Fruit fly (Drosophila melanogaster) whole organism, embryonic: ENCODE measurements around the gene CG42329.

Experiments used
- Antp ChIP-seq: fragments of 200-800 bp; sonication (Bioruptor generic); optimal IDR thresholded peaks from 3 replicates; lab custom pipeline; 2016; ENCODE audit warnings: missing biosample characterization, missing genetic modification characterization
- Atf-2 ChIP-seq: fragments of 200-800 bp; sonication (Bioruptor generic); optimal IDR thresholded peaks from 2 replicates; lab custom pipeline; 2016; ENCODE audit warnings: missing biosample characterization, missing genetic modification characterization
- Atf3 ChIP-seq: fragments of 200-800 bp; sonication (Bioruptor generic); optimal IDR thresholded peaks from 3 replicates; lab custom pipeline; 2016; ENCODE audit warnings: missing biosample characterization, missing genetic modification characterization
- Atf6 ChIP-seq: fragments of 200-800 bp; sonication (Bioruptor generic); IDR thresholded peaks from 2 replicates; pipeline ENCODE4 v1.3.6; 2022; ENCODE audit warnings: missing biosample characterization, missing genetic modification characterization
- B-H1 ChIP-seq: fragments of 200-800 bp; sonication (Bioruptor generic); IDR thresholded peaks from 3 replicates; pipeline ENCODE4 v1.3.6; 2022; ENCODE audit warnings: missing biosample characterization, missing genetic modification characterization
- Bdp1 ChIP-seq: fragments of 200-800 bp; sonication (Bioruptor generic); optimal IDR thresholded peaks from 3 replicates; lab custom pipeline; 2016; ENCODE audit warnings: missing biosample characterization, missing genetic modification characterization
- CG10654 ChIP-seq: fragments of 200-800 bp; sonication (Bioruptor generic); optimal IDR thresholded peaks from 2 replicates; lab custom pipeline; 2016; ENCODE audit warnings: missing biosample characterization, missing genetic modification characterization
- CG11093 ChIP-seq: fragments of 200-800 bp; sonication (Bioruptor generic); IDR thresholded peaks from 3 replicates; pipeline ENCODE4 v1.3.6; 2022; ENCODE audit warnings: missing biosample characterization, missing genetic modification characterization
- CG11398 ChIP-seq: fragments of 200-800 bp; sonication (Bioruptor generic); optimal IDR thresholded peaks from 2 replicates; lab custom pipeline; 2016; ENCODE audit warnings: missing biosample characterization, missing genetic modification characterization
- CG11696 ChIP-seq: fragments of 200-800 bp; sonication (Bioruptor generic); IDR thresholded peaks from 2 replicates; pipeline ENCODE4 v1.3.6; 2022; ENCODE audit warnings: missing biosample characterization, missing genetic modification characterization
- CG12744 ChIP-seq: fragments of 200-800 bp; sonication (Bioruptor generic); optimal IDR thresholded peaks from 2 replicates; lab custom pipeline; 2016; ENCODE audit warnings: missing biosample characterization, missing genetic modification characterization
- CG13287 ChIP-seq: fragments of 200-800 bp; sonication (Bioruptor generic); IDR thresholded peaks from 2 replicates; pipeline ENCODE4 v1.3.6; 2022; ENCODE audit warnings: missing biosample characterization, missing genetic modification characterization; ENCODE audit not compliant: partially characterized antibody
- CG14050 ChIP-seq: fragments of 200-800 bp; sonication (Bioruptor generic); IDR thresholded peaks from 3 replicates; pipeline ENCODE4 v1.3.6; 2022; ENCODE audit warnings: missing biosample characterization, missing genetic modification characterization
- CG1529 ChIP-seq: fragments of 200-800 bp; sonication (Bioruptor generic); optimal IDR thresholded peaks from 3 replicates; lab custom pipeline; 2018; ENCODE audit warnings: missing biosample characterization, missing genetic modification characterization
- CG15696 ChIP-seq: fragments of 200-800 bp; sonication (Bioruptor generic); optimal IDR thresholded peaks from 2 replicates; lab custom pipeline; 2019; ENCODE audit warnings: missing biosample characterization, mild to moderate bottlenecking, missing genetic modification characterization, moderate library complexity
- CG1603 ChIP-seq: fragments of 200-800 bp; sonication (Bioruptor generic); optimal IDR thresholded peaks from 2 replicates; lab custom pipeline; 2019; ENCODE audit warnings: missing biosample characterization, mild to moderate bottlenecking, missing genetic modification characterization, moderate library complexity
- CG17802 ChIP-seq: fragments of 200-800 bp; sonication (Bioruptor generic); optimal IDR thresholded peaks from 2 replicates; lab custom pipeline; 2018; ENCODE audit warnings: missing biosample characterization, mild to moderate bottlenecking, missing genetic modification characterization, moderate library complexity
- CG17912 ChIP-seq: fragments of 200-800 bp; sonication (Bioruptor generic); optimal IDR thresholded peaks from 2 replicates; lab custom pipeline; 2018; ENCODE audit warnings: missing biosample characterization, mild to moderate bottlenecking, missing genetic modification characterization
- CG2875 ChIP-seq: fragments of 200-800 bp; sonication (Bioruptor generic); optimal IDR thresholded peaks from 2 replicates; lab custom pipeline; 2017; ENCODE audit warnings: missing biosample characterization, mild to moderate bottlenecking, missing genetic modification characterization, missing genetic modification reagents
- CG31365 ChIP-seq: fragments of 200-800 bp; sonication (Bioruptor generic); optimal IDR thresholded peaks from 2 replicates; lab custom pipeline; 2018; ENCODE audit warnings: missing biosample characterization, mild to moderate bottlenecking, missing genetic modification characterization
- CG31441 ChIP-seq: fragments of 200-800 bp; sonication (Bioruptor generic); IDR thresholded peaks from 2 replicates; pipeline ENCODE4 v1.3.6; 2022; ENCODE audit warnings: missing biosample characterization, missing genetic modification characterization
- CG34422 ChIP-seq: fragments of 200-800 bp; sonication (Bioruptor generic); IDR thresholded peaks from 3 replicates; pipeline ENCODE4 v1.3.6; 2022; ENCODE audit warnings: missing biosample characterization, missing genetic modification characterization
- CG3995 ChIP-seq: fragments of 200-800 bp; sonication (Bioruptor generic); optimal IDR thresholded peaks from 3 replicates; lab custom pipeline; 2016; ENCODE audit warnings: missing biosample characterization, missing genetic modification characterization
- CG4282 ChIP-seq: fragments of 200-800 bp; sonication (Bioruptor generic); optimal IDR thresholded peaks from 2 replicates; lab custom pipeline; 2016; ENCODE audit warnings: missing biosample characterization, missing genetic modification characterization
- CG4617 ChIP-seq: fragments of 200-800 bp; sonication (Bioruptor generic); optimal IDR thresholded peaks from 3 replicates; lab custom pipeline; 2016; ENCODE audit warnings: missing biosample characterization, missing genetic modification characterization, borderline replicate concordance
- CG4707 ChIP-seq: fragments of 200-800 bp; sonication (Bioruptor generic); optimal IDR thresholded peaks from 2 replicates; lab custom pipeline; 2018; ENCODE audit warnings: missing biosample characterization, mild to moderate bottlenecking, missing genetic modification characterization, moderate library complexity
- CG7745 ChIP-seq: fragments of 200-800 bp; sonication (Bioruptor generic); optimal IDR thresholded peaks from 2 replicates; lab custom pipeline; 2018; ENCODE audit warnings: missing biosample characterization, mild to moderate bottlenecking, missing genetic modification characterization, moderate library complexity
- CG9609 ChIP-seq: fragments of 200-800 bp; sonication (Bioruptor generic); optimal IDR thresholded peaks from 3 replicates; lab custom pipeline; 2016; ENCODE audit warnings: missing biosample characterization, missing genetic modification characterization
- CG9817 ChIP-seq: fragments of 200-800 bp; sonication (Bioruptor generic); optimal IDR thresholded peaks from 2 replicates; lab custom pipeline; 2018; ENCODE audit warnings: missing biosample characterization, mild to moderate bottlenecking, missing genetic modification characterization, moderate library complexity
- CoRest ChIP-seq: fragments of 200-800 bp; sonication (Bioruptor generic); optimal IDR thresholded peaks from 3 replicates; lab custom pipeline; 2018; ENCODE audit warnings: missing biosample characterization, mild to moderate bottlenecking, missing genetic modification characterization, moderate library complexity
- Doc2 ChIP-seq: fragments of 200-800 bp; sonication (Bioruptor generic); IDR thresholded peaks from 2 replicates; pipeline ENCODE4 v1.3.6; 2022; ENCODE audit warnings: missing biosample characterization, missing genetic modification characterization
- Ets65A ChIP-seq: fragments of 200-800 bp; sonication (Bioruptor generic); peaks from one replicate; lab custom pipeline; 2016; ENCODE audit warnings: missing biosample characterization, missing genetic modification characterization
- H15 ChIP-seq: fragments of 200-800 bp; sonication (Bioruptor generic); IDR thresholded peaks from 3 replicates; pipeline ENCODE4 v1.3.6; 2022; ENCODE audit warnings: missing biosample characterization, missing genetic modification characterization
- Hsf ChIP-seq: fragments of 200-800 bp; sonication (Bioruptor generic); optimal IDR thresholded peaks from 3 replicates; lab custom pipeline; 2016; ENCODE audit warnings: missing biosample characterization, missing genetic modification characterization
- Jarid2 ChIP-seq: fragments of 200-800 bp; sonication (Bioruptor generic); optimal IDR thresholded peaks from 3 replicates; lab custom pipeline; 2017; ENCODE audit warnings: mild to moderate bottlenecking, missing biosample characterization, missing genetic modification reagents, missing genetic modification characterization
- Lim3 ChIP-seq: fragments of 200-800 bp; sonication (Bioruptor generic); IDR thresholded peaks from 2 replicates; pipeline ENCODE4 v1.3.6; 2022; ENCODE audit warnings: missing biosample characterization, missing genetic modification characterization
- Trl ChIP-seq, 3 experiments: fragments of >200 bp in 2 of 3; fragments of 200-800 bp in 1 of 3; sonication (Bioruptor generic) in 1 of 3; optimal IDR thresholded peaks; 2 replicates in 1 of 3; 3 replicates in 2 of 3; lab custom pipeline; 2016 to 2017; ENCODE audit warnings: missing biosample characterization in 1 of 3, missing genetic modification characterization in 1 of 3
- ab ChIP-seq: fragments of 200-800 bp; sonication (Bioruptor generic); optimal IDR thresholded peaks from 2 replicates; lab custom pipeline; 2016; ENCODE audit warnings: missing biosample characterization, missing genetic modification characterization
- abd-A ChIP-seq: fragments of 200-800 bp; sonication (Bioruptor generic); optimal IDR thresholded peaks from 3 replicates; lab custom pipeline; 2019; ENCODE audit warnings: missing biosample characterization, mild to moderate bottlenecking, missing genetic modification characterization, moderate library complexity
- br ChIP-seq: fragments of >200 bp; optimal IDR thresholded peaks from 2 replicates; lab custom pipeline; 2017
- emc ChIP-seq: fragments of 200-800 bp; sonication (Bioruptor generic); optimal IDR thresholded peaks from 2 replicates; lab custom pipeline; 2016; ENCODE audit warnings: missing biosample characterization, missing genetic modification characterization
- ems ChIP-seq: fragments of 200-800 bp; sonication (Bioruptor generic); optimal IDR thresholded peaks from 3 replicates; lab custom pipeline; 2016; ENCODE audit warnings: missing biosample characterization, missing genetic modification characterization
- fd96Cb ChIP-seq: fragments of 200-800 bp; sonication (Bioruptor generic); optimal IDR thresholded peaks from 2 replicates; lab custom pipeline; 2018; ENCODE audit warnings: missing biosample characterization, mild to moderate bottlenecking, missing genetic modification characterization, moderate library complexity
- nom ChIP-seq: fragments of 200-800 bp; sonication (Bioruptor generic); optimal IDR thresholded peaks from 2 replicates; lab custom pipeline; 2017; ENCODE audit warnings: missing biosample characterization, missing genetic modification characterization, mild to moderate bottlenecking, moderate library complexity, missing genetic modification reagents
- oc ChIP-seq: fragments of 200-800 bp; sonication (Bioruptor generic); optimal IDR thresholded peaks from 2 replicates; lab custom pipeline; 2018; ENCODE audit warnings: missing biosample characterization, mild to moderate bottlenecking, missing genetic modification characterization, moderate library complexity
- psq ChIP-seq: fragments of 200-800 bp; sonication (Bioruptor generic); optimal IDR thresholded peaks from 2 replicates; lab custom pipeline; 2017; ENCODE audit warnings: missing biosample characterization, missing genetic modification characterization
- sens ChIP-seq: fragments of 200-800 bp; sonication (Bioruptor generic); peaks from one replicate; lab custom pipeline; 2016; ENCODE audit warnings: missing biosample characterization, missing genetic modification characterization
- shn ChIP-seq: fragments of 200-800 bp; sonication (Bioruptor generic); optimal IDR thresholded peaks from 3 replicates; lab custom pipeline; 2016; ENCODE audit warnings: missing biosample characterization, missing genetic modification characterization
- tin ChIP-seq: fragments of 200-800 bp; sonication (Bioruptor generic); optimal IDR thresholded peaks from 3 replicates; lab custom pipeline; 2016; ENCODE audit warnings: missing biosample characterization, missing genetic modification characterization
- tx ChIP-seq: fragments of 200-800 bp; sonication (Bioruptor generic); optimal IDR thresholded peaks from 2 replicates; lab custom pipeline; 2016; ENCODE audit warnings: missing biosample characterization, missing genetic modification characterization
- usp ChIP-seq: fragments of >200 bp; optimal IDR thresholded peaks from 2 replicates; lab custom pipeline; 2017; ENCODE audit warnings: missing biosample characterization, missing genetic modification characterization
- vvl ChIP-seq: fragments of 200-800 bp; sonication (Bioruptor generic); IDR thresholded peaks from 2 replicates; pipeline ENCODE4 v1.3.6; 2022; ENCODE audit warnings: missing biosample characterization, missing genetic modification characterization
- zfh1 ChIP-seq: fragments of 200-800 bp; sonication (Bioruptor generic); IDR thresholded peaks from 3 replicates; pipeline ENCODE4 v1.3.6; 2022; ENCODE audit warnings: missing biosample characterization, missing genetic modification characterization

CG42329 gene

DNA sequence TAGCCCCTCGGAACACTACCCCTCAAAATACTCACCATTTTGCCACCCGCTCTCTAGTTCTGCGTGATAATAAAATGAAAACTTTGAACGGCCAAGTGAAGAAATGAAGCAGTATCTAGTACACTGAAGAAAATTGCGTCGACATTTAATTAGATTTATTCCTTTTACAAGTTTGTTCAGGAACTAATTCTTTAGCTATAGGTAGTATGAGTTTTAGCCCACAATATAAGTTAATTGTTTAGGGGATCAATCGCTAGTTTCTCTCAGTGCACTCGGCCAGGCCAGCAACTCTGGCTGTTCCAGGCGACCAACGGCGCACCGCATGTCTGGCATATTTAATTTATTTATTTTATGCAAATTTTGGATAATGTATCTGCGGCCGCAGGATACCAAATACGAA, 11.6 kb downstream of the CG42329 start:
- TF ChIP-seq Trl (optimal IDR thresholded peaks at IDR 0.05; lab: Kevin White, UChicago), result no peak
- TF ChIP-seq Trl (GFP tag; optimal IDR thresholded peaks at IDR 0.05; lab: Kevin White, UChicago), result no peak
- no peak for TF ChIP-seq CG11093
- no peak for TF ChIP-seq CG4282 (GFP tag; lab: Kevin White, UChicago)
- peak; percentile 51 for TF ChIP-seq Atf6
- no peak for TF ChIP-seq CG17912 (GFP tag; lab: Kevin White, UChicago)
- no peak for TF ChIP-seq CG11398 (GFP tag; lab: Kevin White, UChicago)
- TF ChIP-seq tx, result no peak
- no peak for TF ChIP-seq Atf-2 (GFP tag; lab: Kevin White, UChicago)
- no peak for TF ChIP-seq Ets65A (GFP tag; lab: Kevin White, UChicago)
- TF ChIP-seq CG9817 (tag; lab: Kevin White, UChicago), result no peak
- no peak for TF ChIP-seq Lim3 (GFP tag; lab: Robert Waterston, UW)
- TF ChIP-seq Atf3, result no peak
- TF ChIP-seq oc (tag; lab: Kevin White, UChicago), result no peak
- TF ChIP-seq vvl, result peak; percentile 47; the same call in 1 of the 2 replicates
- no peak for TF ChIP-seq shn (GFP tag; lab: Kevin White, UChicago)
- TF ChIP-seq CG12744, result no peak
- no peak for TF ChIP-seq Bdp1 (GFP tag; lab: Kevin White, UChicago)
- no peak for TF ChIP-seq CG3995
- TF ChIP-seq emc (GFP tag; lab: Kevin White, UChicago), result no peak
- TF ChIP-seq Jarid2 (GFP tag; lab: Kevin White, UChicago), result no peak
- TF ChIP-seq CG1529 (GFP tag; lab: Kevin White, UChicago), result no peak
- no peak for TF ChIP-seq CG2875 (GFP tag; lab: Kevin White, UChicago)
- TF ChIP-seq CG14050 (GFP tag; lab: Robert Waterston, UW), result no peak
- no peak for TF ChIP-seq nom (GFP tag; lab: Kevin White, UChicago)
- TF ChIP-seq abd-A, result no peak
- peak; percentile 44 for TF ChIP-seq CG1603 (tag; lab: Kevin White, UChicago)
- TF ChIP-seq CG7745, result no peak
- no peak for TF ChIP-seq CG13287
- peak; percentile 12 for TF ChIP-seq fd96Cb
- no peak for TF ChIP-seq CG10654 (GFP tag; lab: Kevin White, UChicago)
- TF ChIP-seq CG15696 (tag; lab: Kevin White, UChicago), result no peak
- no peak for TF ChIP-seq CG31365
- no peak for TF ChIP-seq CG4617
- TF ChIP-seq ab, result no peak
- TF ChIP-seq psq (GFP tag; lab: Kevin White, UChicago), result no peak
- TF ChIP-seq usp (GFP tag; lab: Kevin White, UChicago), result no peak
- no peak for TF ChIP-seq Hsf (GFP tag; lab: Kevin White, UChicago)
- TF ChIP-seq Doc2 (GFP tag; lab: Robert Waterston, UW), result no peak
- TF ChIP-seq sens (GFP tag; lab: Kevin White, UChicago), result peak; percentile 75
- peak; percentile 17 for TF ChIP-seq CoRest (tag; lab: Kevin White, UChicago)
- peak; percentile 8 for TF ChIP-seq tin (GFP tag; lab: Kevin White, UChicago)
- TF ChIP-seq CG4707 (GFP tag; lab: Kevin White, UChicago), result no peak
- TF ChIP-seq B-H1 (GFP tag; lab: Robert Waterston, UW), result no peak
- TF ChIP-seq zfh1 (GFP tag; lab: Robert Waterston, UW), result peak; percentile 61; the same call in 1 of the 3 replicates
- no peak for TF ChIP-seq CG34422 (GFP tag; lab: Robert Waterston, UW)
- no peak for TF ChIP-seq br (lab: Kevin White, UChicago)
- TF ChIP-seq ems, result no peak
- no peak for TF ChIP-seq CG17802 (tag; lab: Kevin White, UChicago)
- no peak for TF ChIP-seq Antp
- no peak for TF ChIP-seq CG11696 (GFP tag; lab: Robert Waterston, UW)
- peak; percentile 37; the same call in 1 of the 2 replicates for TF ChIP-seq CG31441 (GFP tag; lab: Robert Waterston, UW)
- no peak for TF ChIP-seq H15 (GFP tag; lab: Robert Waterston, UW)
- no peak for TF ChIP-seq CG9609 (GFP tag; lab: Kevin White, UChicago)
